Worm (Caenorhabditis elegans): ENCODE results near the gene picc-1.

picc-1 gene

ce11 chrV:6018944-6019450 is at the start of gene picc-1:
Gene picc-1, plus strand, starts transcription at chrV:6018994.
- TF ChIP-seq unc-3 (GFP tag; conservative IDR thresholded peaks at IDR 0.05), result no peak
- no peak for TF ChIP-seq unc-3 (tag; optimal IDR thresholded peaks at IDR 0.05)
- TF ChIP-seq unc-55 (GFP tag; optimal IDR thresholded peaks at IDR 0.05), result peak; percentile 76
- TF ChIP-seq ceh-34 (tag; optimal IDR thresholded peaks at IDR 0.05), result peak; percentile 9
- TF ChIP-seq zip-5 (tag; optimal IDR thresholded peaks at IDR 0.05), result no peak

- TF ChIP-seq ttx-3 (tag; optimal IDR thresholded peaks at IDR 0.05), result no peak
- TF ChIP-seq ceh-9 (tag; optimal IDR thresholded peaks at IDR 0.05), result no peak
- no peak for TF ChIP-seq unc-55 (GFP tag; optimal IDR thresholded peaks at IDR 0.05)
- TF ChIP-seq pag-3 (tag; optimal IDR thresholded peaks at IDR 0.05; ENCODE audit: borderline replicate concordance), result no peak
- TF ChIP-seq hlh-8 (tag; optimal IDR thresholded peaks at IDR 0.05), result no peak
Observed at ce11 chrV:5972582-5972981, 46.2 kb upstream of the picc-1 start.

- TF ChIP-seq ztf-16 (tag; optimal IDR thresholded peaks at IDR 0.05) (no peak), mec-3 (tag; optimal IDR thresholded peaks at IDR 0.05; ENCODE audit: borderline replicate concordance) (no peak), ama-1 (optimal IDR thresholded peaks at IDR 0.05) (no peak), ceh-34 (tag; optimal IDR thresholded peaks at IDR 0.05) (no peak), hlh-15 (tag; optimal IDR thresholded peaks at IDR 0.05) (no peak)
Observed at ce11 chrV:5973713-5974112, 45.1 kb upstream of the picc-1 start.

ce11 chrV:5975724-5976123 is 43.1 kb upstream of the picc-1 start, which contains the start of gene acy-2:
Gene acy-2, plus strand, starts transcription at chrV:5976024.
- TF ChIP-seq ama-1 (optimal IDR thresholded peaks at IDR 0.05) (no peak), hlh-30 (tag; optimal IDR thresholded peaks at IDR 0.05; ENCODE audit: insufficient read depth) (no peak), ceh-30 (tag; optimal IDR thresholded peaks at IDR 0.05) (no peak), nhr-232 (tag; optimal IDR thresholded peaks at IDR 0.05) (no peak), unc-42 (tag; optimal IDR thresholded peaks at IDR 0.05) (no peak), unc-3 (GFP tag; conservative IDR thresholded peaks at IDR 0.05) (no peak), unc-3 (tag; optimal IDR thresholded peaks at IDR 0.05) (no peak), rnt-1 (tag; optimal IDR thresholded peaks at IDR 0.05) (no peak), npax-4 (tag; optimal IDR thresholded peaks at IDR 0.05) (no peak), syd-9 (tag; optimal IDR thresholded peaks at IDR 0.05) (no peak), sox-4 (tag; optimal IDR thresholded peaks at IDR 0.05) (no peak), hlh-8 (tag; optimal IDR thresholded peaks at IDR 0.05) (no peak), tbx-7 (tag; optimal IDR thresholded peaks at IDR 0.05) (no peak), ceh-14 (tag; optimal IDR thresholded peaks at IDR 0.05) (no peak), lim-6 (tag; optimal IDR thresholded peaks at IDR 0.05) (no peak)

ce11 chrV:5982722-5983121 is 36.1 kb upstream of the picc-1 start:
- TF ChIP-seq pax-1 (tag; optimal IDR thresholded peaks at IDR 0.05) (peak; percentile 36), elt-2 (tag; optimal IDR thresholded peaks at IDR 0.05) (no peak)

ce11 chrV:5983380-5983779 is 35.4 kb upstream of the picc-1 start, which contains the start of gene dhs-16:
Gene dhs-16, plus strand, starts transcription at chrV:5983745.
- TF ChIP-seq hlh-13 (GFP tag; optimal IDR thresholded peaks at IDR 0.05), result no peak
- TF ChIP-seq dve-1 (tag; optimal IDR thresholded peaks at IDR 0.05), result no peak
- no peak for TF ChIP-seq unc-42 (tag; optimal IDR thresholded peaks at IDR 0.05)
- no peak for TF ChIP-seq ceh-31 (tag; optimal IDR thresholded peaks at IDR 0.05)
- TF ChIP-seq ceh-22 (tag; optimal IDR thresholded peaks at IDR 0.05), result no peak
- TF ChIP-seq T23F11.4 (GFP tag; optimal IDR thresholded peaks at IDR 0.05), result no peak
- no peak for TF ChIP-seq gmeb-2 (tag; optimal IDR thresholded peaks at IDR 0.05)
- no peak for TF ChIP-seq pqm-1 (tag; optimal IDR thresholded peaks at IDR 0.05)
- no peak for TF ChIP-seq Y22D7AL.16 (tag; optimal IDR thresholded peaks at IDR 0.05)
- TF ChIP-seq ztf-16 (tag; optimal IDR thresholded peaks at IDR 0.05), result no peak
- TF ChIP-seq ref-2 (tag; optimal IDR thresholded peaks at IDR 0.05), result no peak
- TF ChIP-seq dmd-4 (tag; optimal IDR thresholded peaks at IDR 0.05; ENCODE audit: borderline replicate concordance), result no peak
- no peak for TF ChIP-seq ceh-2 (tag; optimal IDR thresholded peaks at IDR 0.05)
- TF ChIP-seq pha-2 (tag; optimal IDR thresholded peaks at IDR 0.05), result no peak
- TF ChIP-seq tbx-2 (tag; optimal IDR thresholded peaks at IDR 0.05), result no peak
- no peak for TF ChIP-seq C08G9.2 (tag; optimal IDR thresholded peaks at IDR 0.05)
